Worm (Caenorhabditis elegans) whole organism, L4 larva: ENCODE measurements around the gene D1054.3.

Experiments used
- D1046.2 ChIP-seq: fragments of 200-800 bp; sonication (Bioruptor generic); IDR thresholded peaks from 2 replicates; pipeline ENCODE4 v1.3.6; 2022; ENCODE audit warnings: missing genetic modification characterization, missing compliant biosample characterization
- F10B5.3 ChIP-seq: sonication (generic microtip); optimal IDR thresholded peaks from 2 replicates; lab custom pipeline; 2016; ENCODE audit warnings: mild to moderate bottlenecking, missing genetic modification characterization, missing compliant biosample characterization
- F37D6.2 ChIP-seq: sonication (generic microtip); optimal IDR thresholded peaks from 2 replicates; lab custom pipeline; 2016; ENCODE audit warnings: mild to moderate bottlenecking, missing genetic modification characterization, missing compliant biosample characterization
- T20F7.1 ChIP-seq: fragments of 200-800 bp; sonication (Bioruptor generic); optimal IDR thresholded peaks from 2 replicates; lab custom pipeline; 2018; ENCODE audit warnings: mild to moderate bottlenecking, missing genetic modification characterization, missing compliant biosample characterization
- ZK546.5 ChIP-seq, 2 experiments: sonication (generic microtip); optimal IDR thresholded peaks; 2 replicates each; lab custom pipeline; 2017; ENCODE audit warnings: missing biosample characterization in 2 of 2, missing genetic modification characterization in 2 of 2
- aha-1 ChIP-seq: fragments of 150-350 bp; peaks from one replicate; lab custom pipeline; 2014; ENCODE audit warnings: missing biosample characterization, missing genetic modification characterization
- ceh-20 ChIP-seq: fragments of 200-800 bp; sonication (Bioruptor generic); IDR thresholded peaks from 2 replicates; pipeline ENCODE4 v1.3.6; 2022; ENCODE audit warnings: missing genetic modification reagents, missing genetic modification characterization, missing compliant biosample characterization
- ceh-28 ChIP-seq: fragments of 150-350 bp; optimal IDR thresholded peaks from 2 replicates; lab custom pipeline; 2014; ENCODE audit warnings: missing biosample characterization, missing genetic modification reagents, missing genetic modification characterization
- ceh-44 ChIP-seq: fragments of 200-800 bp; sonication (Bioruptor generic); IDR thresholded peaks from 2 replicates; pipeline ENCODE4 v1.3.6; 2022; ENCODE audit warnings: missing genetic modification reagents, missing genetic modification characterization, missing compliant biosample characterization
- ceh-62 ChIP-seq: sonication (generic microtip); optimal IDR thresholded peaks from 2 replicates; lab custom pipeline; 2017; ENCODE audit warnings: missing biosample characterization, missing genetic modification characterization
- ctbp-1 ChIP-seq: fragments of 200-800 bp; sonication (Bioruptor generic); IDR thresholded peaks from 2 replicates; pipeline ENCODE4 v1.3.6; 2022; ENCODE audit warnings: missing genetic modification reagents, missing genetic modification characterization, missing compliant biosample characterization
- daf-16 ChIP-seq, 3 experiments: sonication (generic microtip); optimal IDR thresholded peaks; 2 replicates each; lab custom pipeline; 2016 to 2017; ENCODE audit warnings: missing genetic modification characterization in 3 of 3, missing genetic modification reagents in 3 of 3, mild to moderate bottlenecking in 2 of 3, missing compliant biosample characterization in 2 of 3, missing biosample characterization in 1 of 3, moderate library complexity in 1 of 3
- dmd-6 ChIP-seq: fragments of 200-800 bp; sonication (Bioruptor generic); IDR thresholded peaks from 2 replicates; pipeline ENCODE4 v1.3.6; 2022; ENCODE audit warnings: missing genetic modification reagents, missing genetic modification characterization, missing compliant biosample characterization
- dmd-9 ChIP-seq: fragments of 200-800 bp; sonication (Bioruptor generic); IDR thresholded peaks from 2 replicates; pipeline ENCODE4 v1.3.6; 2022; ENCODE audit warnings: missing genetic modification reagents, missing genetic modification characterization, missing compliant biosample characterization
- duxl-1 ChIP-seq: sonication (generic microtip); optimal IDR thresholded peaks from 2 replicates; lab custom pipeline; 2016; ENCODE audit warnings: mild to moderate bottlenecking, missing genetic modification characterization, moderate library complexity, missing compliant biosample characterization; ENCODE audit not compliant: poor library complexity
- dve-1 ChIP-seq: sonication (generic microtip); optimal IDR thresholded peaks from 2 replicates; lab custom pipeline; 2017; ENCODE audit warnings: antibody characterized with exemption, mild to moderate bottlenecking, missing genetic modification characterization, missing compliant biosample characterization; ENCODE audit not compliant: insufficient read depth
- egl-27 ChIP-seq: sonication (generic microtip); optimal IDR thresholded peaks from 3 replicates; lab custom pipeline; 2017; ENCODE audit warnings: missing biosample characterization, missing genetic modification reagents, missing genetic modification characterization
- gei-8 ChIP-seq: fragments of 200-800 bp; sonication (Bioruptor generic); optimal IDR thresholded peaks from 2 replicates; lab custom pipeline; 2018; ENCODE audit warnings: mild to moderate bottlenecking, missing genetic modification characterization, missing compliant biosample characterization
- hlh-30 ChIP-seq: sonication (generic microtip); optimal IDR thresholded peaks from 2 replicates; lab custom pipeline; 2017; ENCODE audit warnings: antibody characterized with exemption, mild to moderate bottlenecking, missing genetic modification characterization, missing compliant biosample characterization; ENCODE audit not compliant: insufficient read depth
- lin-1 ChIP-seq: fragments of 200-800 bp; sonication (Bioruptor generic); IDR thresholded peaks from 2 replicates; pipeline ENCODE4 v1.3.6; 2022; ENCODE audit warnings: missing genetic modification reagents, missing genetic modification characterization, missing compliant biosample characterization
- lin-39 ChIP-seq: fragments of 150-350 bp; optimal IDR thresholded peaks from 2 replicates; lab custom pipeline; 2014; ENCODE audit warnings: missing biosample characterization, missing genetic modification reagents, missing genetic modification characterization
- lsy-2 ChIP-seq, 2 experiments: fragments of 150-350 bp in 1 of 2; sonication (generic microtip) in 1 of 2; optimal IDR thresholded peaks; 2 replicates each; lab custom pipeline; 2014 to 2017; ENCODE audit warnings: missing biosample characterization in 2 of 2, missing genetic modification characterization in 2 of 2
- madf-9 ChIP-seq: fragments of 200-800 bp; sonication (Bioruptor generic); conservative IDR thresholded peaks from 2 replicates; pipeline ENCODE4 v1.3.6; 2022; ENCODE audit warnings: missing genetic modification reagents, missing genetic modification characterization, missing compliant biosample characterization
- mdl-1 ChIP-seq, 2 experiments: fragments of 150-350 bp in 1 of 2; sonication (generic microtip) in 1 of 2; optimal IDR thresholded peaks; 2 replicates each; lab custom pipeline; 2014 to 2017; ENCODE audit warnings: missing biosample characterization in 2 of 2, missing genetic modification characterization in 2 of 2
- mdt-29 ChIP-seq: fragments of 200-800 bp; sonication (Bioruptor generic); IDR thresholded peaks from 2 replicates; pipeline ENCODE4 v1.3.6; 2022; ENCODE audit warnings: missing genetic modification reagents, missing genetic modification characterization, missing compliant biosample characterization
- mep-1 ChIP-seq: fragments of 150-350 bp; sonication (generic microtip); optimal IDR thresholded peaks from 3 replicates; lab custom pipeline; 2014; ENCODE audit warnings: missing biosample characterization, missing genetic modification characterization
- nhr-10 ChIP-seq: fragments of 150-350 bp; optimal IDR thresholded peaks from 2 replicates; lab custom pipeline; 2014; ENCODE audit warnings: missing biosample characterization, missing genetic modification characterization
- nhr-102 ChIP-seq: sonication (generic microtip); optimal IDR thresholded peaks from 2 replicates; lab custom pipeline; 2016; ENCODE audit warnings: mild to moderate bottlenecking, missing genetic modification characterization, moderate library complexity, missing compliant biosample characterization
- nhr-237 ChIP-seq: sonication (generic microtip); optimal IDR thresholded peaks from 2 replicates; lab custom pipeline; 2017; ENCODE audit warnings: missing biosample characterization, missing genetic modification characterization
- nhr-28 ChIP-seq: fragments of 150-350 bp; optimal IDR thresholded peaks from 2 replicates; lab custom pipeline; 2014; ENCODE audit warnings: missing biosample characterization, missing genetic modification characterization
- nhr-41 ChIP-seq: fragments of 200-800 bp; sonication (Bioruptor generic); IDR thresholded peaks from 2 replicates; pipeline ENCODE4 v1.3.6; 2022; ENCODE audit warnings: missing genetic modification reagents, missing genetic modification characterization, missing compliant biosample characterization
- nhr-42 ChIP-seq: fragments of 200-800 bp; sonication (Bioruptor generic); IDR thresholded peaks from 2 replicates; pipeline ENCODE4 v1.3.6; 2022; ENCODE audit warnings: missing genetic modification characterization, missing compliant biosample characterization
- nhr-48 ChIP-seq: sonication (generic microtip); optimal IDR thresholded peaks from 2 replicates; lab custom pipeline; 2016; ENCODE audit warnings: mild to moderate bottlenecking, missing genetic modification characterization, missing compliant biosample characterization
- nhr-77 ChIP-seq: fragments of 150-350 bp; optimal IDR thresholded peaks from 2 replicates; lab custom pipeline; 2014; ENCODE audit warnings: missing biosample characterization, missing genetic modification characterization
- php-3 ChIP-seq: fragments of 200-800 bp; sonication (Bioruptor generic); IDR thresholded peaks from 2 replicates; pipeline ENCODE4 v1.3.6; 2022; ENCODE audit warnings: missing genetic modification reagents, missing genetic modification characterization, missing compliant biosample characterization
- pqm-1 ChIP-seq: sonication (generic microtip); optimal IDR thresholded peaks from 2 replicates; lab custom pipeline; 2017; ENCODE audit warnings: missing biosample characterization, missing genetic modification characterization
- rbr-2 ChIP-seq: sonication (generic microtip); optimal IDR thresholded peaks from 2 replicates; lab custom pipeline; 2016; ENCODE audit warnings: missing genotype, missing genetic modification characterization, missing compliant biosample characterization
- saeg-2 ChIP-seq: fragments of 200-800 bp; sonication (Bioruptor generic); IDR thresholded peaks from 2 replicates; pipeline ENCODE4 v1.3.6; 2022; ENCODE audit warnings: missing genetic modification reagents, missing genetic modification characterization, missing compliant biosample characterization
- set-16 ChIP-seq: fragments of 200-800 bp; sonication (Bioruptor generic); IDR thresholded peaks from 2 replicates; pipeline ENCODE4 v1.3.6; 2022; ENCODE audit warnings: missing genetic modification reagents, missing genetic modification characterization, missing compliant biosample characterization
- snpc-1.2 ChIP-seq: fragments of 200-800 bp; sonication (Bioruptor generic); IDR thresholded peaks from 2 replicates; pipeline ENCODE4 v1.3.6; 2022; ENCODE audit warnings: missing genetic modification reagents, missing genetic modification characterization, missing compliant biosample characterization
- spr-1 ChIP-seq: sonication (generic microtip); optimal IDR thresholded peaks from 2 replicates; lab custom pipeline; 2016; ENCODE audit warnings: mild to moderate bottlenecking, missing genetic modification characterization, missing compliant biosample characterization
- spr-3 ChIP-seq: fragments of 200-800 bp; sonication (Bioruptor generic); optimal IDR thresholded peaks from 2 replicates; lab custom pipeline; 2018; ENCODE audit warnings: mild to moderate bottlenecking, missing genetic modification characterization, missing compliant biosample characterization
- tra-1 ChIP-seq: fragments of 200-800 bp; sonication (Bioruptor generic); IDR thresholded peaks from 2 replicates; pipeline ENCODE4 v1.3.6; 2022; ENCODE audit warnings: missing genetic modification reagents, missing genetic modification characterization, missing compliant biosample characterization
- unc-130 ChIP-seq: sonication (generic microtip); optimal IDR thresholded peaks from 2 replicates; lab custom pipeline; 2016; ENCODE audit warnings: missing genetic modification reagents, missing genetic modification characterization, missing compliant biosample characterization
- unc-39 ChIP-seq: sonication (generic microtip); optimal IDR thresholded peaks from 2 replicates; lab custom pipeline; 2017; ENCODE audit warnings: missing biosample characterization, missing genetic modification characterization
- unc-62 ChIP-seq, 3 experiments: fragments of 150-350 bp in 1 of 3; sonication (generic microtip); optimal IDR thresholded peaks in 2 of 3; peaks in 1 of 3; 1 replicate in 1 of 3; 2 replicates in 2 of 3; lab custom pipeline; 2014 to 2017; ENCODE audit warnings: missing biosample characterization in 3 of 3, missing genetic modification characterization in 3 of 3, missing genetic modification reagents in 3 of 3, missing genotype in 1 of 3
- vab-7 ChIP-seq: fragments of 200-800 bp; sonication (Bioruptor generic); IDR thresholded peaks from 2 replicates; pipeline ENCODE4 v1.3.6; 2022; ENCODE audit warnings: missing genetic modification reagents, missing genetic modification characterization, missing compliant biosample characterization
- zag-1 ChIP-seq: fragments of 150-350 bp; optimal IDR thresholded peaks from 2 replicates; lab custom pipeline; 2014; ENCODE audit warnings: missing biosample characterization, missing genetic modification characterization

D1054.3 gene

ce11 chrV:10801154-10801553 lies 29.9 kb downstream of the D1054.3 start, which contains the start of gene D1054.18 (continued):
- TF ChIP-seq pqm-1 (peak; percentile 93), nhr-77 (peak; percentile 64), F10B5.3 (tag; lab: Kevin White, UChicago) (no peak), nhr-42 (GFP tag; lab: Robert Waterston, UW) (no peak), unc-62 (GFP tag; optimal IDR thresholded peaks at IDR 0.05 in 1 of 2; lab: Kevin White, UChicago) (peak; percentile 51 to 96), unc-62 (tag; optimal IDR thresholded peaks at IDR 0.05; lab: Kevin White, UChicago) (no peak), ceh-62 (tag; lab: Kevin White, UChicago) (no peak), snpc-1.2 (GFP tag; lab: Robert Waterston, UW) (no peak)

- TF ChIP-seq F37D6.2 (tag; lab: Kevin White, UChicago) (no peak), tra-1 (GFP tag; lab: Robert Waterston, UW) (peak; percentile 95), aha-1 (tag; lab: Kevin White, UChicago) (no peak), dve-1 (tag; lab: Kevin White, UChicago) (peak; percentile 96), nhr-41 (GFP tag; lab: Robert Waterston, UW) (0 out of 2 replicates have a peak, but pooled peaks have one; percentile 54), nhr-77 (peak; percentile 70), vab-7 (GFP tag; lab: Robert Waterston, UW) (no peak), daf-16 (GFP tag; optimal IDR thresholded peaks at IDR 0.05; lab: Kevin White, UChicago) (peak in 1 of 2 experiments; percentile 77), daf-16 (tag; optimal IDR thresholded peaks at IDR 0.05; lab: Kevin White, UChicago) (peak; percentile 93), dmd-9 (GFP tag; lab: Robert Waterston, UW) (no peak), nhr-10 (tag; lab: Kevin White, UChicago) (no peak), nhr-28 (tag; lab: Kevin White, UChicago) (peak; percentile 82), pqm-1 (peak; percentile 67), nhr-102 (tag; lab: Kevin White, UChicago) (peak; percentile 88), nhr-48 (tag; lab: Kevin White, UChicago) (peak; percentile 83), mdl-1 (tag; optimal IDR thresholded peaks at IDR 0.05; lab: Kevin White, UChicago) (peak in 1 of 2 experiments; percentile 49), zag-1 (tag; lab: Kevin White, UChicago) (no peak), nhr-237 (tag; lab: Kevin White, UChicago) (no peak), T20F7.1 (GFP tag; lab: Kevin White, UChicago) (peak; percentile 34), madf-9 (GFP tag; lab: Robert Waterston, UW) (no peak), spr-3 (GFP tag; lab: Kevin White, UChicago) (no peak), php-3 (GFP tag; lab: Robert Waterston, UW) (peak; percentile 96), mep-1 (tag; lab: Kevin White, UChicago) (peak; percentile 33), hlh-30 (tag; lab: Kevin White, UChicago) (peak; percentile 61), lin-39 (no peak), saeg-2 (GFP tag; lab: Robert Waterston, UW) (peak; percentile 80; the same call in 1 of the 2 replicates), nhr-42 (GFP tag; lab: Robert Waterston, UW) (no peak), unc-130 (GFP tag; lab: Kevin White, UChicago) (no peak), dmd-6 (GFP tag; lab: Robert Waterston, UW) (peak; percentile 99), lin-1 (peak; percentile 90), ceh-44 (GFP tag; lab: Robert Waterston, UW) (no peak), mdt-29 (GFP tag; lab: Robert Waterston, UW) (0 out of 2 replicates have a peak, but pooled peaks have one; percentile 31), gei-8 (GFP tag; lab: Kevin White, UChicago) (no peak), ZK546.5 (tag; optimal IDR thresholded peaks at IDR 0.05; lab: Kevin White, UChicago) (no peak), spr-1 (tag; lab: Kevin White, UChicago) (no peak), unc-39 (tag; lab: Kevin White, UChicago) (no peak), duxl-1 (tag; lab: Kevin White, UChicago) (no peak), ceh-28 (tag; lab: Kevin White, UChicago) (no peak), D1046.2 (no peak), egl-27 (tag; lab: Kevin White, UChicago) (no peak), rbr-2 (tag; lab: Kevin White, UChicago) (no peak), ceh-62 (tag; lab: Kevin White, UChicago) (no peak), ceh-20 (GFP tag; lab: Robert Waterston, UW) (peak; percentile 69; the same call in 1 of the 2 replicates), lsy-2 (tag; optimal IDR thresholded peaks at IDR 0.05; lab: Kevin White, UChicago) (no peak), set-16 (no peak), ctbp-1 (GFP tag; lab: Robert Waterston, UW) (no peak)
Measured at ce11 chrV:10802060-10802459, 30.8 kb downstream of the D1054.3 start.
